Fruit fly (Drosophila melanogaster) whole organism, embryonic: ENCODE measurements around the gene ppk20.
A peak's percentile ranks its signal among the peaks of the same experiment; 100 is the strongest.

Experiments used
- CG10959 ChIP-seq: fragments of 200-800 bp; sonication (Bioruptor generic); IDR thresholded peaks from 2 replicates; pipeline ENCODE4 v1.3.6; 2022; ENCODE audit warnings: missing biosample characterization, missing genetic modification characterization
- CG12104 ChIP-seq: fragments of 200-800 bp; sonication (Bioruptor generic); optimal IDR thresholded peaks from 3 replicates; lab custom pipeline; 2016; ENCODE audit warnings: missing biosample characterization, missing genetic modification characterization
- CG1233 ChIP-seq: fragments of 200-800 bp; sonication (Bioruptor generic); optimal IDR thresholded peaks from 4 replicates; lab custom pipeline; 2018; ENCODE audit warnings: missing biosample characterization, mild to moderate bottlenecking, missing genetic modification characterization
- CG13287 ChIP-seq: fragments of 200-800 bp; sonication (Bioruptor generic); IDR thresholded peaks from 2 replicates; pipeline ENCODE4 v1.3.6; 2022; ENCODE audit warnings: missing biosample characterization, missing genetic modification characterization; ENCODE audit not compliant: partially characterized antibody
- CG15514 ChIP-seq: fragments of 200-800 bp; sonication (Bioruptor generic); optimal IDR thresholded peaks from 3 replicates; lab custom pipeline; 2017; ENCODE audit warnings: missing biosample characterization, missing genetic modification characterization, mild to moderate bottlenecking, moderate library complexity, missing genetic modification reagents
- CG15601 ChIP-seq: fragments of 200-800 bp; sonication (Bioruptor generic); optimal IDR thresholded peaks from 3 replicates; lab custom pipeline; 2019; ENCODE audit warnings: missing biosample characterization, mild to moderate bottlenecking, missing genetic modification characterization, moderate library complexity
- CG1647 ChIP-seq: fragments of 200-800 bp; sonication (Bioruptor generic); optimal IDR thresholded peaks from 3 replicates; lab custom pipeline; 2016; ENCODE audit warnings: missing biosample characterization, missing genetic modification characterization
- CG2120 ChIP-seq: fragments of 200-800 bp; sonication (Bioruptor generic); optimal IDR thresholded peaks from 3 replicates; lab custom pipeline; 2016; ENCODE audit warnings: missing biosample characterization, missing genetic modification characterization
- CG31441 ChIP-seq: fragments of 200-800 bp; sonication (Bioruptor generic); IDR thresholded peaks from 2 replicates; pipeline ENCODE4 v1.3.6; 2022; ENCODE audit warnings: missing biosample characterization, missing genetic modification characterization
- CG42726 ChIP-seq: fragments of 200-800 bp; sonication (Bioruptor generic); IDR thresholded peaks from 2 replicates; pipeline ENCODE4 v1.3.6; 2022; ENCODE audit warnings: missing biosample characterization, missing genetic modification characterization; ENCODE audit not compliant: partially characterized antibody
- CG4404 ChIP-seq: fragments of 200-800 bp; sonication (Bioruptor generic); IDR thresholded peaks from 2 replicates; pipeline ENCODE4 v1.3.6; 2022; ENCODE audit warnings: missing biosample characterization, missing genetic modification characterization
- CG4820 ChIP-seq: fragments of 200-800 bp; sonication (Bioruptor generic); optimal IDR thresholded peaks from 3 replicates; lab custom pipeline; 2016; ENCODE audit warnings: missing biosample characterization, missing genetic modification characterization
- CG6272 ChIP-seq: fragments of 200-800 bp; sonication (Bioruptor generic); IDR thresholded peaks from 2 replicates; pipeline ENCODE4 v1.3.6; 2022; ENCODE audit warnings: missing biosample characterization, missing genetic modification characterization
- CG8944 ChIP-seq: fragments of 200-800 bp; sonication (Bioruptor generic); optimal IDR thresholded peaks from 3 replicates; lab custom pipeline; 2016; ENCODE audit warnings: missing biosample characterization, missing genetic modification characterization
- CG9437 ChIP-seq: fragments of 200-800 bp; sonication (Bioruptor generic); optimal IDR thresholded peaks from 2 replicates; lab custom pipeline; 2018; ENCODE audit warnings: missing biosample characterization, mild to moderate bottlenecking, missing genetic modification characterization
- CG9727 ChIP-seq: fragments of 200-800 bp; sonication (Bioruptor generic); optimal IDR thresholded peaks from 3 replicates; lab custom pipeline; 2017; ENCODE audit warnings: missing biosample characterization, mild to moderate bottlenecking, missing genetic modification characterization
- Dbx ChIP-seq: fragments of 200-800 bp; sonication (Bioruptor generic); IDR thresholded peaks from 3 replicates; pipeline ENCODE4 v1.3.6; 2022; ENCODE audit warnings: missing biosample characterization, missing genetic modification characterization
- Dll ChIP-seq: fragments of 200-800 bp; sonication (Bioruptor generic); IDR thresholded peaks from 4 replicates; pipeline ENCODE4 v1.3.6; 2022; ENCODE audit warnings: missing biosample characterization, missing genetic modification characterization; ENCODE audit not compliant: partially characterized antibody
- E2f2 ChIP-seq: fragments of 200-800 bp; sonication (Bioruptor generic); IDR thresholded peaks from 2 replicates; pipeline ENCODE4 v1.3.6; 2022; ENCODE audit warnings: missing biosample characterization, missing genetic modification characterization
- Hey ChIP-seq: fragments of 200-800 bp; sonication (Bioruptor generic); optimal IDR thresholded peaks from 3 replicates; lab custom pipeline; 2018; ENCODE audit warnings: missing biosample characterization, mild to moderate bottlenecking, missing genetic modification characterization
- Hmr ChIP-seq: fragments of 200-800 bp; sonication (Bioruptor generic); optimal IDR thresholded peaks from 3 replicates; lab custom pipeline; 2017; ENCODE audit warnings: mild to moderate bottlenecking, missing biosample characterization, missing genetic modification reagents, missing genetic modification characterization
- Hr39 ChIP-seq: fragments of >200 bp; optimal IDR thresholded peaks from 2 replicates; lab custom pipeline; 2017
- Lim3 ChIP-seq: fragments of 200-800 bp; sonication (Bioruptor generic); IDR thresholded peaks from 2 replicates; pipeline ENCODE4 v1.3.6; 2022; ENCODE audit warnings: missing biosample characterization, missing genetic modification characterization
- MBD-R2 ChIP-seq: fragments of 200-800 bp; sonication (Bioruptor generic); IDR thresholded peaks from 2 replicates; pipeline ENCODE4 v1.3.6; 2022; ENCODE audit warnings: missing biosample characterization, missing genetic modification characterization
- NK7.1 ChIP-seq: fragments of 200-800 bp; sonication (Bioruptor generic); optimal IDR thresholded peaks from 3 replicates; lab custom pipeline; 2016; ENCODE audit warnings: missing biosample characterization, missing genetic modification characterization
- Nf-YC ChIP-seq: fragments of 200-800 bp; optimal IDR thresholded peaks from 3 replicates; lab custom pipeline; 2019; ENCODE audit warnings: missing biosample characterization, mild to moderate bottlenecking, missing genetic modification characterization, moderate library complexity
- Rx ChIP-seq: fragments of 200-800 bp; sonication (Bioruptor generic); IDR thresholded peaks from 2 replicates; pipeline ENCODE4 v1.3.6; 2022; ENCODE audit warnings: missing biosample characterization, missing genetic modification characterization
- Sry-δ ChIP-seq: fragments of 200-800 bp; sonication (Bioruptor generic); optimal IDR thresholded peaks from 2 replicates; lab custom pipeline; 2016; ENCODE audit warnings: missing biosample characterization, missing genetic modification characterization
- Tbp ChIP-seq: fragments of >200 bp; optimal IDR thresholded peaks from 2 replicates; lab custom pipeline; 2018; ENCODE audit warnings: missing biosample characterization, missing genetic modification characterization
- crol ChIP-seq: fragments of 200-800 bp; sonication (Bioruptor generic); IDR thresholded peaks from 2 replicates; pipeline ENCODE4 v1.3.6; 2022; ENCODE audit warnings: missing biosample characterization, missing genetic modification characterization
- ems ChIP-seq: fragments of 200-800 bp; sonication (Bioruptor generic); optimal IDR thresholded peaks from 3 replicates; lab custom pipeline; 2016; ENCODE audit warnings: missing biosample characterization, missing genetic modification characterization
- fru ChIP-seq: fragments of >200 bp; optimal IDR thresholded peaks from 2 replicates; lab custom pipeline; 2017
- ftz-f1 ChIP-seq: fragments of 200-800 bp; sonication (Bioruptor generic); optimal IDR thresholded peaks from 2 replicates; lab custom pipeline; 2016; ENCODE audit warnings: missing biosample characterization, missing genetic modification characterization
- gcm ChIP-seq: fragments of 200-800 bp; sonication (Bioruptor generic); optimal IDR thresholded peaks from 2 replicates; lab custom pipeline; 2019; ENCODE audit warnings: missing biosample characterization, mild to moderate bottlenecking, missing genetic modification characterization, moderate library complexity
- grau ChIP-seq: fragments of 200-800 bp; optimal IDR thresholded peaks from 3 replicates; lab custom pipeline; 2019; ENCODE audit warnings: missing biosample characterization, mild to moderate bottlenecking, missing genetic modification characterization, moderate library complexity
- h ChIP-seq: fragments of >200 bp; optimal IDR thresholded peaks from 2 replicates; lab custom pipeline; 2017
- ind ChIP-seq: fragments of 200-800 bp; sonication (Bioruptor generic); optimal IDR thresholded peaks from 3 replicates; lab custom pipeline; 2016; ENCODE audit warnings: missing biosample characterization, missing genetic modification characterization
- jigr1 ChIP-seq: fragments of 200-800 bp; sonication (Bioruptor generic); IDR thresholded peaks from 3 replicates; pipeline ENCODE4 v1.3.6; 2022; ENCODE audit warnings: missing biosample characterization, missing genetic modification characterization
- klu ChIP-seq: fragments of 200-800 bp; sonication (Bioruptor generic); IDR thresholded peaks from 2 replicates; pipeline ENCODE4 v1.3.6; 2022; ENCODE audit warnings: missing biosample characterization, missing genetic modification characterization
- kni ChIP-seq: fragments of 200-800 bp; sonication (Bioruptor generic); optimal IDR thresholded peaks from 3 replicates; lab custom pipeline; 2017; ENCODE audit warnings: mild to moderate bottlenecking, missing biosample characterization, missing genetic modification reagents, missing genetic modification characterization
- knrl ChIP-seq: fragments of 200-800 bp; sonication (Bioruptor generic); IDR thresholded peaks from 3 replicates; pipeline ENCODE4 v1.3.6; 2022; ENCODE audit warnings: missing biosample characterization, missing genetic modification characterization; ENCODE audit not compliant: partially characterized antibody
- psq ChIP-seq: fragments of 200-800 bp; sonication (Bioruptor generic); optimal IDR thresholded peaks from 2 replicates; lab custom pipeline; 2017; ENCODE audit warnings: missing biosample characterization, missing genetic modification characterization
- rib ChIP-seq: fragments of 200-800 bp; sonication (Bioruptor generic); IDR thresholded peaks from 2 replicates; pipeline ENCODE4 v1.3.6; 2022; ENCODE audit warnings: missing biosample characterization, missing genetic modification characterization
- run ChIP-seq: fragments of 200-800 bp; sonication (Bioruptor generic); optimal IDR thresholded peaks from 3 replicates; lab custom pipeline; 2018; ENCODE audit warnings: missing biosample characterization, mild to moderate bottlenecking, missing genetic modification characterization
- schlank ChIP-seq: fragments of 200-800 bp; sonication (Bioruptor generic); optimal IDR thresholded peaks from 2 replicates; lab custom pipeline; 2018; ENCODE audit warnings: missing biosample characterization, mild to moderate bottlenecking, missing genetic modification characterization
- sd ChIP-seq: fragments of 200-800 bp; sonication (Bioruptor generic); optimal IDR thresholded peaks from 3 replicates; lab custom pipeline; 2018; ENCODE audit warnings: missing biosample characterization, mild to moderate bottlenecking, missing genetic modification characterization, moderate library complexity
- so ChIP-seq: fragments of 200-800 bp; sonication (Bioruptor generic); IDR thresholded peaks from 3 replicates; pipeline ENCODE4 v1.3.6; 2022; ENCODE audit warnings: missing biosample characterization, missing genetic modification characterization
- sr ChIP-seq: fragments of 200-800 bp; sonication (Bioruptor generic); IDR thresholded peaks from 3 replicates; pipeline ENCODE4 v1.3.6; 2022; ENCODE audit warnings: missing biosample characterization, missing genetic modification characterization
- stc ChIP-seq: fragments of 200-800 bp; sonication (Bioruptor generic); IDR thresholded peaks from 2 replicates; pipeline ENCODE4 v1.3.6; 2022; ENCODE audit warnings: missing biosample characterization, missing genetic modification characterization
- ttk ChIP-seq: fragments of 200-800 bp; sonication (Bioruptor generic); IDR thresholded peaks from 2 replicates; pipeline ENCODE4 v2.1.2; 2022; ENCODE audit warnings: missing biosample characterization, missing genetic modification characterization
- vfl ChIP-seq: fragments of 200-800 bp; sonication (Bioruptor generic); optimal IDR thresholded peaks from 2 replicates; lab custom pipeline; 2016; ENCODE audit warnings: missing biosample characterization, missing genetic modification characterization
- z ChIP-seq: fragments of 200-800 bp; sonication (Bioruptor generic); IDR thresholded peaks from 3 replicates; pipeline ENCODE4 v1.3.6; 2022; ENCODE audit warnings: missing biosample characterization, missing genetic modification characterization

ppk20 gene

DNA sequence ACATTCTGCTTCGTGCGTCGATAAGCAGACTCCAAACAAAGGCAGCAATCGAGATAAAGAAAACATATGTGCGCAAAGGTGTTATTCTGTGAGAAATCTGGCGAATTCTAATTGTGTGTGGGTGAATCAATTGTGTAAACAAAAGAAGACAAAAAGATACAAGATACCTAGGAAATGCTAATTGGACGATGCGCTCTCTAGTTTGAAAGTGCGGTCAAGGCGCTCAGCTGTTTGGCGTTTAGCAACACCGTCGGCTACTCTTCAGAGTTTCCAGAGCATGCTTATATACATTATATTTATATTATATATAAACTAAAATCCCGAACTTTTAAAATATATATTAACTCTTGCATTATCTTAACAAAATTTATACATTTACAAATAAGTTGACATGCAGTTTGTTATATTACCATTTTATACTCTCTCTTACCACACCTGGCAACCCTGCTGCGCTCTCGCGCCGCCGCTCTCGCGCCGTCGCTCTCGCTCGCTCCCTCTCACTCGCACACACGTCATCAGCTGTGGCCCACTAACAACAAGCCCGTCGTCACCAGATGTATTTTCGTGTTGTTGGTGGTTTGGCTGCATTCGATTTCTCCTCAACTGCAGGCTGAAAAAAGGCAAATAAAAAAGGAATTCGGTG, 50.0 kb downstream of the ppk20 start, which contains the start of gene CG1907 (continued):
- TF ChIP-seq Hey (tag; lab: Kevin White, UChicago) (peak; percentile 73), sd (tag; lab: Kevin White, UChicago) (peak; percentile 87), CG6272 (GFP tag; lab: Robert Waterston, UW) (peak; percentile 96), run (peak; percentile 97), Hr39 (lab: Kevin White, UChicago) (no peak), ttk (GFP tag; lab: Robert Waterston, UW) (peak; percentile 99), CG42726 (GFP tag; lab: Robert Waterston, UW) (no peak), knrl (GFP tag; lab: Robert Waterston, UW) (peak; percentile 42; the same call in 1 of the 3 replicates), ems (GFP tag; lab: Kevin White, UChicago) (peak; percentile 90), ind (GFP tag; lab: Kevin White, UChicago) (peak; percentile 98), E2f2 (GFP tag; lab: Robert Waterston, UW) (peak; percentile 93), kni (peak; percentile 94), NK7.1 (GFP tag; lab: Kevin White, UChicago) (peak; percentile 75), CG13287 (peak; percentile 74), CG9727 (GFP tag; lab: Kevin White, UChicago) (peak; percentile 99), gcm (GFP tag; lab: Kevin White, UChicago) (peak; percentile 98), Nf-YC (peak; percentile 91), CG15514 (GFP tag; lab: Kevin White, UChicago) (peak; percentile 95), stc (GFP tag; lab: Robert Waterston, UW) (peak; percentile 98), Rx (GFP tag; lab: Robert Waterston, UW) (peak; percentile 95), sr (GFP tag; lab: Robert Waterston, UW) (peak; percentile 83; the same call in 2 of the 3 replicates), Lim3 (GFP tag; lab: Robert Waterston, UW) (peak; percentile 88), Dll (GFP tag; lab: Robert Waterston, UW) (peak; percentile 68), CG1233 (GFP tag; lab: Kevin White, UChicago) (peak; percentile 98), schlank (peak; percentile 90), Tbp (GFP tag; lab: Kevin White, UChicago) (no peak), Hmr (GFP tag; lab: Kevin White, UChicago) (peak; percentile 98), MBD-R2 (GFP tag; lab: Robert Waterston, UW) (peak; percentile 99), so (GFP tag; lab: Robert Waterston, UW) (peak; percentile 98), fru (lab: Kevin White, UChicago) (no peak), psq (GFP tag; lab: Kevin White, UChicago) (peak; percentile 91), CG4820 (peak; percentile 98), klu (GFP tag; lab: Robert Waterston, UW) (peak; percentile 97), ftz-f1 (peak; percentile 87), h (lab: Kevin White, UChicago) (no peak), jigr1 (GFP tag; lab: Robert Waterston, UW) (peak; percentile 96), Sry-δ (GFP tag; lab: Kevin White, UChicago) (peak; percentile 50), CG4404 (GFP tag; lab: Robert Waterston, UW) (peak; percentile 97), vfl (GFP tag; lab: Kevin White, UChicago) (peak; percentile 82), CG15601 (tag; lab: Kevin White, UChicago) (peak; percentile 97), CG10959 (GFP tag; lab: Robert Waterston, UW) (peak; percentile 98), CG8944 (GFP tag; lab: Kevin White, UChicago) (peak; percentile 79), rib (GFP tag; lab: Robert Waterston, UW) (peak; percentile 98), CG2120 (GFP tag; lab: Kevin White, UChicago) (peak; percentile 91), crol (peak; percentile 78), CG9437 (peak; percentile 93), CG1647 (GFP tag; lab: Kevin White, UChicago) (peak; percentile 83), grau (tag; lab: Kevin White, UChicago) (peak; percentile 97), z (peak; percentile 72; the same call in 2 of the 3 replicates), CG12104 (GFP tag; lab: Kevin White, UChicago) (peak; percentile 98), CG31441 (peak; percentile 99), Dbx (GFP tag; lab: Robert Waterston, UW) (peak; percentile 99)
